Fruit fly (Drosophila melanogaster): ENCODE data around the gene CG43439.

The CG43439 gene

DNA sequence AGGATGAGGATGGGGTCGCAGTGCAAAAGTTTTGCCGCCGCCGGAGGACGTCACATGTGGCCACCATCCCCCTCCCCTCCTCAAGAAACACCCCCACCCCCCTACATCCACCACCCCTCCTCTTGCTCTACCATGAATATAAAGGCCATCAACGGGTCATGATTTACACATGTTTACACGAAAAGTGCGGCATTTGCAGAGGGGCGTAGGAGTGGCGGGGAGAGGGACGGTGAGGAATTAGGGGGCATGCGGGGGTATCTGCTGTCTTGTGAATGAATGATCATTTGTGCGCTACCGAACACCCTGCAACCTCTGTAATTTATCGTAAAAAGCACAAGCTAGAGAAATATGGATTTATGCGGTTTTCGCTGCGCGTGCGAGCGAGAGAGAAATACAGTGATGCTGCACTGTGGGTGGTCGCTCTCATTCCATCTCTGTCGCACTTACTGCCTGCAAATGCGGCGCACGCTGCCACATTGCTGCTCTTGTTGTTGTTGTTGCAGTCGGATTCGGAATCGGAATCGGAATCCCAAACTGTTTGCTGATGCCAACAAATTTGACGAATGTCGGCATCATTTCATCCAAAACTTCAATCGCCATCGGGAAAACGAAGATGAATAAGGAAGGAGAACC, 3.2 kb downstream of the CG43439 start:
- TF ChIP-seq Snoo (tag; optimal IDR thresholded peaks at IDR 0.05) (no peak), CG13204 (GFP tag; optimal IDR thresholded peaks at IDR 0.05) (peak; percentile 21)

- no peak for TF ChIP-seq fd96Ca (GFP tag; IDR thresholded peaks at IDR 0.05)
- TF ChIP-seq CG9948 (tag; optimal IDR thresholded peaks at IDR 0.05) = no peak
- no peak for TF ChIP-seq CG13204 (GFP tag; optimal IDR thresholded peaks at IDR 0.05)
- TF ChIP-seq CG14655 (GFP tag; optimal IDR thresholded peaks at IDR 0.05) = no peak
- no peak for TF ChIP-seq CG32121 (GFP tag; IDR thresholded peaks at IDR 0.05)
- TF ChIP-seq Snoo (tag; optimal IDR thresholded peaks at IDR 0.05) = no peak
- no peak for TF ChIP-seq CG8301 (tag; optimal IDR thresholded peaks at IDR 0.05)
- TF ChIP-seq CG4496 (GFP tag; IDR thresholded peaks at IDR 0.05) = no peak
- TF ChIP-seq Pif1B (GFP tag; optimal IDR thresholded peaks at IDR 0.05) = no peak
- TF ChIP-seq EcR (GFP tag; optimal IDR thresholded peaks at IDR 0.05) = no peak
- TF ChIP-seq CG8159 (tag; optimal IDR thresholded peaks at IDR 0.05) = no peak
- TF ChIP-seq Ets98B (GFP tag; IDR thresholded peaks at IDR 0.05) = no peak
- TF ChIP-seq CG34367 (tag; optimal IDR thresholded peaks at IDR 0.05) = no peak
- no peak for TF ChIP-seq CG17806 (tag; optimal IDR thresholded peaks at IDR 0.05)
- no peak for TF ChIP-seq CG12605 (GFP tag; IDR thresholded peaks at IDR 0.05)
- no peak for TF ChIP-seq gl (tag; optimal IDR thresholded peaks at IDR 0.05)
- TF ChIP-seq rn (GFP tag; IDR thresholded peaks at IDR 0.05) = no peak
- TF ChIP-seq D1 (tag; optimal IDR thresholded peaks at IDR 0.05) = no peak
Observed at dm6 chr3L:6980553-6980952, 3.8 kb downstream of the CG43439 start.

- TF ChIP-seq Pif1A (GFP tag; optimal IDR thresholded peaks at IDR 0.05) (no peak), rn (GFP tag; IDR thresholded peaks at IDR 0.05) (0 out of 2 replicates have a peak, but pooled peaks have one; percentile 17), CG8159 (tag; optimal IDR thresholded peaks at IDR 0.05) (peak; percentile 38), CG15710 (tag; optimal IDR thresholded peaks at IDR 0.05) (no peak), EcR (GFP tag; optimal IDR thresholded peaks at IDR 0.05) (peak; percentile 67), CG13204 (GFP tag; optimal IDR thresholded peaks at IDR 0.05) (peak; percentile 37), Ets98B (GFP tag; IDR thresholded peaks at IDR 0.05) (peak; percentile 25; the same call in 1 of the 2 replicates), fd96Ca (GFP tag; IDR thresholded peaks at IDR 0.05) (peak; percentile 41; the same call in 1 of the 3 replicates), Pif1B (GFP tag; optimal IDR thresholded peaks at IDR 0.05) (peak; percentile 21), D1 (tag; optimal IDR thresholded peaks at IDR 0.05) (no peak)
Observed at dm6 chr3L:6979387-6980249, 4.8 kb downstream of the CG43439 start, which contains the start of gene Galphai. Gene Galphai (minus strand): TSS chr3L:6980044.

dm6 chr3L:6978757-6979386, 5.5 kb downstream of the CG43439 start:
- TF ChIP-seq Pif1B (GFP tag; optimal IDR thresholded peaks at IDR 0.05) = no peak
- TF ChIP-seq CG8301 (tag; optimal IDR thresholded peaks at IDR 0.05) = no peak
- no peak for TF ChIP-seq Pif1A (GFP tag; optimal IDR thresholded peaks at IDR 0.05)
- no peak for TF ChIP-seq CG9948 (tag; optimal IDR thresholded peaks at IDR 0.05)
- TF ChIP-seq fd96Ca (GFP tag; IDR thresholded peaks at IDR 0.05) = no peak
- TF ChIP-seq CG17806 (tag; optimal IDR thresholded peaks at IDR 0.05) = no peak
- no peak for TF ChIP-seq Snoo (tag; optimal IDR thresholded peaks at IDR 0.05)
- TF ChIP-seq rn (GFP tag; IDR thresholded peaks at IDR 0.05) = no peak
- TF ChIP-seq CG10348 (GFP tag; IDR thresholded peaks at IDR 0.05) = no peak

- peak; percentile 50 for TF ChIP-seq CG14655 (GFP tag; optimal IDR thresholded peaks at IDR 0.05)
- peak; percentile 40 for TF ChIP-seq CG8159 (tag; optimal IDR thresholded peaks at IDR 0.05)
- peak; percentile 48; the same call in 1 of the 2 replicates for TF ChIP-seq rn (GFP tag; IDR thresholded peaks at IDR 0.05)
- peak; percentile 54 for TF ChIP-seq CG8301 (tag; optimal IDR thresholded peaks at IDR 0.05)
- TF ChIP-seq Pif1A (GFP tag; optimal IDR thresholded peaks at IDR 0.05) = peak; percentile 36
- TF ChIP-seq Snoo (tag; optimal IDR thresholded peaks at IDR 0.05) = no peak
- 0 out of 2 replicates have a peak, but pooled peaks have one; percentile 12 for TF ChIP-seq CG12605 (GFP tag; IDR thresholded peaks at IDR 0.05)
- peak; percentile 8 for TF ChIP-seq CG15710 (tag; optimal IDR thresholded peaks at IDR 0.05)
- peak; percentile 75 for TF ChIP-seq CG32121 (GFP tag; IDR thresholded peaks at IDR 0.05)
- TF ChIP-seq Pif1B (GFP tag; optimal IDR thresholded peaks at IDR 0.05) = no peak
- TF ChIP-seq CG4496 (GFP tag; IDR thresholded peaks at IDR 0.05) = peak; percentile 49; the same call in 2 of the 3 replicates
- no peak for TF ChIP-seq CG13204 (GFP tag; optimal IDR thresholded peaks at IDR 0.05)
- TF ChIP-seq fd96Ca (GFP tag; IDR thresholded peaks at IDR 0.05) = 0 out of 3 replicates have a peak, but pooled peaks have one; percentile 16
Observed at dm6 chr3L:6978030-6978683, 6.2 kb downstream of the CG43439 start.
